Fruit fly (Drosophila melanogaster) whole organism, embryonic: ENCODE results near the gene CG43407.

Experiments used
- CG10462 ChIP-seq: fragments of 200-800 bp; sonication (Bioruptor generic); optimal IDR thresholded peaks from 2 replicates; lab custom pipeline; 2016; ENCODE audit warnings: missing biosample characterization, missing genetic modification characterization
- CG11093 ChIP-seq: fragments of 200-800 bp; sonication (Bioruptor generic); IDR thresholded peaks from 3 replicates; pipeline ENCODE4 v1.3.6; 2022; ENCODE audit warnings: missing biosample characterization, missing genetic modification characterization
- CG11398 ChIP-seq: fragments of 200-800 bp; sonication (Bioruptor generic); optimal IDR thresholded peaks from 2 replicates; lab custom pipeline; 2016; ENCODE audit warnings: missing biosample characterization, missing genetic modification characterization
- CG11456 ChIP-seq: fragments of 200-800 bp; sonication (Bioruptor generic); IDR thresholded peaks from 3 replicates; pipeline ENCODE4 v1.3.6; 2022; ENCODE audit warnings: missing biosample characterization, missing genetic modification characterization
- CG11504 ChIP-seq: fragments of 200-800 bp; sonication (Bioruptor generic); optimal IDR thresholded peaks from 3 replicates; lab custom pipeline; 2019; ENCODE audit warnings: missing biosample characterization, mild to moderate bottlenecking, missing genetic modification characterization, moderate library complexity
- CG12659 ChIP-seq: fragments of 200-800 bp; sonication (Bioruptor generic); optimal IDR thresholded peaks from 3 replicates; lab custom pipeline; 2017; ENCODE audit warnings: mild to moderate bottlenecking, missing biosample characterization, missing genetic modification reagents, missing genetic modification characterization
- CG12744 ChIP-seq: fragments of 200-800 bp; sonication (Bioruptor generic); optimal IDR thresholded peaks from 2 replicates; lab custom pipeline; 2016; ENCODE audit warnings: missing biosample characterization, missing genetic modification characterization
- CG15269 ChIP-seq: fragments of 200-800 bp; sonication (Bioruptor generic); optimal IDR thresholded peaks from 2 replicates; lab custom pipeline; 2018; ENCODE audit warnings: missing biosample characterization, mild to moderate bottlenecking, missing genetic modification characterization, moderate library complexity
- CG15479 ChIP-seq: fragments of 200-800 bp; sonication (Bioruptor generic); optimal IDR thresholded peaks from 3 replicates; lab custom pipeline; 2019; ENCODE audit warnings: missing biosample characterization, mild to moderate bottlenecking, missing genetic modification characterization, moderate library complexity
- CG15696 ChIP-seq: fragments of 200-800 bp; sonication (Bioruptor generic); optimal IDR thresholded peaks from 2 replicates; lab custom pipeline; 2019; ENCODE audit warnings: missing biosample characterization, mild to moderate bottlenecking, missing genetic modification characterization, moderate library complexity
- CG18262 ChIP-seq: fragments of 200-800 bp; optimal IDR thresholded peaks from 3 replicates; lab custom pipeline; 2019; ENCODE audit warnings: missing biosample characterization, mild to moderate bottlenecking, missing genetic modification characterization, moderate library complexity
- CG18764 ChIP-seq: fragments of 200-800 bp; sonication (Bioruptor generic); optimal IDR thresholded peaks from 3 replicates; lab custom pipeline; 2016; ENCODE audit warnings: missing biosample characterization, missing genetic modification characterization
- CG30403 ChIP-seq: fragments of 200-800 bp; sonication (Bioruptor generic); optimal IDR thresholded peaks from 3 replicates; lab custom pipeline; 2016; ENCODE audit warnings: missing biosample characterization, missing genetic modification characterization
- CG3281 ChIP-seq: fragments of 200-800 bp; sonication (Bioruptor generic); optimal IDR thresholded peaks from 3 replicates; lab custom pipeline; 2017; ENCODE audit warnings: missing biosample characterization, mild to moderate bottlenecking, missing genetic modification characterization
- CG33557 ChIP-seq: fragments of 200-800 bp; sonication (Bioruptor generic); optimal IDR thresholded peaks from 2 replicates; lab custom pipeline; 2019; ENCODE audit warnings: missing biosample characterization, mild to moderate bottlenecking, missing genetic modification characterization, moderate library complexity
- CG4617 ChIP-seq: fragments of 200-800 bp; sonication (Bioruptor generic); optimal IDR thresholded peaks from 3 replicates; lab custom pipeline; 2016; ENCODE audit warnings: missing biosample characterization, missing genetic modification characterization, borderline replicate concordance
- CG6254 ChIP-seq: fragments of 200-800 bp; sonication (Bioruptor generic); optimal IDR thresholded peaks from 3 replicates; lab custom pipeline; 2017; ENCODE audit warnings: mild to moderate bottlenecking, missing biosample characterization, missing genetic modification reagents, missing genetic modification characterization
- CG6683 ChIP-seq: fragments of 200-800 bp; sonication (Bioruptor generic); optimal IDR thresholded peaks from 2 replicates; lab custom pipeline; 2017; ENCODE audit warnings: missing biosample characterization, mild to moderate bottlenecking, missing genetic modification characterization, missing genetic modification reagents
- CG8924 ChIP-seq: fragments of 200-800 bp; optimal IDR thresholded peaks from 3 replicates; lab custom pipeline; 2019; ENCODE audit warnings: missing biosample characterization, mild to moderate bottlenecking, missing genetic modification characterization, moderate library complexity
- CG8944 ChIP-seq: fragments of 200-800 bp; sonication (Bioruptor generic); optimal IDR thresholded peaks from 3 replicates; lab custom pipeline; 2016; ENCODE audit warnings: missing biosample characterization, missing genetic modification characterization
- CG9437 ChIP-seq: fragments of 200-800 bp; sonication (Bioruptor generic); optimal IDR thresholded peaks from 2 replicates; lab custom pipeline; 2018; ENCODE audit warnings: missing biosample characterization, mild to moderate bottlenecking, missing genetic modification characterization
- CoRest ChIP-seq: fragments of 200-800 bp; sonication (Bioruptor generic); optimal IDR thresholded peaks from 3 replicates; lab custom pipeline; 2018; ENCODE audit warnings: missing biosample characterization, mild to moderate bottlenecking, missing genetic modification characterization, moderate library complexity
- E2f2 ChIP-seq: fragments of 200-800 bp; sonication (Bioruptor generic); IDR thresholded peaks from 2 replicates; pipeline ENCODE4 v1.3.6; 2022; ENCODE audit warnings: missing biosample characterization, missing genetic modification characterization
- Hsf ChIP-seq: fragments of 200-800 bp; sonication (Bioruptor generic); optimal IDR thresholded peaks from 3 replicates; lab custom pipeline; 2016; ENCODE audit warnings: missing biosample characterization, missing genetic modification characterization
- Mes4 ChIP-seq: fragments of 200-800 bp; sonication (Bioruptor generic); optimal IDR thresholded peaks from 2 replicates; lab custom pipeline; 2016; ENCODE audit warnings: missing biosample characterization, missing genetic modification characterization
- Ptx1 ChIP-seq: fragments of 200-800 bp; sonication (Bioruptor generic); IDR thresholded peaks from 2 replicates; pipeline ENCODE4 v1.3.6; 2022; ENCODE audit warnings: missing biosample characterization, missing genetic modification characterization
- Spps ChIP-seq: fragments of 200-800 bp; sonication (Bioruptor generic); optimal IDR thresholded peaks from 2 replicates; lab custom pipeline; 2018; ENCODE audit warnings: missing biosample characterization, mild to moderate bottlenecking, missing genetic modification characterization
- aop ChIP-seq: fragments of 200-800 bp; sonication (Bioruptor generic); IDR thresholded peaks from 2 replicates; pipeline ENCODE4 v1.3.6; 2022; ENCODE audit warnings: missing biosample characterization, missing genetic modification characterization
- ase ChIP-seq: fragments of 200-800 bp; sonication (Bioruptor generic); IDR thresholded peaks from 3 replicates; pipeline ENCODE4 v1.3.6; 2022; ENCODE audit warnings: missing biosample characterization, missing genetic modification characterization
- bsh ChIP-seq, 2 experiments: fragments of 200-800 bp; sonication (Bioruptor generic); optimal IDR thresholded peaks; 2 replicates each; lab custom pipeline; 2017 to 2018; ENCODE audit warnings: mild to moderate bottlenecking in 2 of 2, missing biosample characterization in 2 of 2, missing genetic modification characterization in 2 of 2, moderate library complexity in 1 of 2
- chn ChIP-seq: fragments of 200-800 bp; sonication (Bioruptor generic); optimal IDR thresholded peaks from 2 replicates; lab custom pipeline; 2016; ENCODE audit warnings: missing biosample characterization, missing genetic modification characterization
- disco-r ChIP-seq: fragments of 200-800 bp; sonication (Bioruptor generic); optimal IDR thresholded peaks from 2 replicates; lab custom pipeline; 2016; ENCODE audit warnings: missing biosample characterization, missing genetic modification characterization
- esg ChIP-seq: fragments of 200-800 bp; sonication (Bioruptor generic); conservative IDR thresholded peaks from 2 replicates; pipeline ENCODE4 v1.3.6; 2022; ENCODE audit warnings: missing biosample characterization, missing genetic modification characterization
- exex ChIP-seq: fragments of 200-800 bp; sonication (Bioruptor generic); optimal IDR thresholded peaks from 4 replicates; lab custom pipeline; 2018; ENCODE audit warnings: missing biosample characterization, mild to moderate bottlenecking, missing genetic modification characterization, moderate library complexity
- gcm ChIP-seq: fragments of 200-800 bp; sonication (Bioruptor generic); optimal IDR thresholded peaks from 2 replicates; lab custom pipeline; 2019; ENCODE audit warnings: missing biosample characterization, mild to moderate bottlenecking, missing genetic modification characterization, moderate library complexity
- nerfin-1 ChIP-seq: fragments of 200-800 bp; sonication (Bioruptor generic); optimal IDR thresholded peaks from 3 replicates; lab custom pipeline; 2019; ENCODE audit warnings: missing biosample characterization, mild to moderate bottlenecking, missing genetic modification characterization, moderate library complexity
- nerfin-2 ChIP-seq: fragments of 200-800 bp; sonication (Bioruptor generic); IDR thresholded peaks from 2 replicates; pipeline ENCODE4 v1.3.6; 2022; ENCODE audit warnings: missing biosample characterization, missing genetic modification characterization; ENCODE audit not compliant: partially characterized antibody
- peb ChIP-seq: fragments of 200-800 bp; sonication (Bioruptor generic); IDR thresholded peaks from 2 replicates; pipeline ENCODE4 v1.3.6; 2022; ENCODE audit warnings: missing biosample characterization, missing genetic modification characterization
- pfk ChIP-seq: fragments of 200-800 bp; sonication (Bioruptor generic); optimal IDR thresholded peaks from 2 replicates; lab custom pipeline; 2018; ENCODE audit warnings: missing biosample characterization, mild to moderate bottlenecking, missing genetic modification characterization, moderate library complexity
- pum ChIP-seq: fragments of 200-800 bp; sonication (Bioruptor generic); optimal IDR thresholded peaks from 2 replicates; lab custom pipeline; 2016; ENCODE audit warnings: missing biosample characterization, missing genetic modification characterization
- repo ChIP-seq: fragments of 200-800 bp; sonication (Bioruptor generic); optimal IDR thresholded peaks from 2 replicates; lab custom pipeline; 2016; ENCODE audit warnings: missing biosample characterization, missing genetic modification characterization
- sens ChIP-seq: fragments of 200-800 bp; sonication (Bioruptor generic); peaks from one replicate; lab custom pipeline; 2016; ENCODE audit warnings: missing biosample characterization, missing genetic modification characterization
- shn ChIP-seq: fragments of 200-800 bp; sonication (Bioruptor generic); optimal IDR thresholded peaks from 3 replicates; lab custom pipeline; 2016; ENCODE audit warnings: missing biosample characterization, missing genetic modification characterization
- slou ChIP-seq: fragments of 200-800 bp; sonication (Bioruptor generic); optimal IDR thresholded peaks from 3 replicates; lab custom pipeline; 2016; ENCODE audit warnings: missing biosample characterization, missing genetic modification characterization
- tin ChIP-seq: fragments of 200-800 bp; sonication (Bioruptor generic); optimal IDR thresholded peaks from 3 replicates; lab custom pipeline; 2016; ENCODE audit warnings: missing biosample characterization, missing genetic modification characterization
- trem ChIP-seq: fragments of 200-800 bp; optimal IDR thresholded peaks from 3 replicates; lab custom pipeline; 2019; ENCODE audit warnings: missing biosample characterization, mild to moderate bottlenecking, missing genetic modification characterization, moderate library complexity
- twi ChIP-seq: fragments of 200-800 bp; optimal IDR thresholded peaks from 2 replicates; lab custom pipeline; 2019; ENCODE audit warnings: missing biosample characterization, mild to moderate bottlenecking, missing genetic modification characterization, moderate library complexity
- tx ChIP-seq: fragments of 200-800 bp; sonication (Bioruptor generic); optimal IDR thresholded peaks from 2 replicates; lab custom pipeline; 2016; ENCODE audit warnings: missing biosample characterization, missing genetic modification characterization
- z ChIP-seq: fragments of 200-800 bp; sonication (Bioruptor generic); IDR thresholded peaks from 3 replicates; pipeline ENCODE4 v1.3.6; 2022; ENCODE audit warnings: missing biosample characterization, missing genetic modification characterization

The CG43407 gene

DNA sequence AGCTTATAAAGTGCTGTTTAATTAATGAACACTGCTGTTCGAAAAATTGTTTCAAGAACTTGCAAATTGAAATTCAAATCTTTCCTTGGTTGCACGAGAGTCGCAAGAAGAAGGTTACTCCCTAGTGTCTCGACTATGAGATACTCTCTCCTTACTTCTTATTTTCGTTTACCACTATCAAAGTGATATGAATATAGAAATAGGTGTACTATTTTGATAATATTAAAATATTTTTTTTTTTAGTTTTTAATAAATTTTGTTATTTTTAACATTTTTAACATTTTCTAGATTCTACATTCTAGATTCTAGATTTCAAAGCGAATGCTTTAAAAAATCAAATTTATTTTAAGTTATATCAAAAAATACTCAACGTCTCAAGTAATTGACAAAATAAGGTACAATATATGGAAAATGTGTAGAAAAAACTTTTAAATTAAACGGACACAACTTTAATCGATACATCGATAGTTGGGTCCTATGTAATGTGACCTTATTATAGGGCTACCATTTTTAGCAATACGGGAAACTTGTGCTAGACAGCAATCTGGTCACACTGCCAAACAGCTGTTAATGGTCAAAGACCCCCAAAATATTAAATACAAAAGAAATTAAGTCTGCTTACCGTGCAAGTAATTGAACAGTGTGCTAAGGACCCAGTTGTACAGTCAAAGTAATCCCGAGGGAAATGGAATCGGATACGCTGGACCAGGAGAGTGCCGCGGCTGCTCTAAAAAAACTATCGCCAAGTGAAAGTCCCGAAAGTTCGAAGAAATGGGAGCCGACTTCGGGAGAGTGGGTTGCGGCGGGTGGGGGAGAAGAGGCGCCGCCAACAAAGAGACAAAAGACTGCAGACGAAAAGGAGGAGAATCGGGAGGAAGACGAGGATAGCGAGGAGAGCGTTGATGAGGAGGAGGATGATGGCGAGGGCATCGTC, 39.2 kb upstream of the CG43407 start, which contains the start of gene MESR6 (continued):
- TF ChIP-seq chn (GFP tag; lab: Kevin White, UChicago) (no peak), CG3281 (GFP tag; lab: Kevin White, UChicago) (peak; percentile 47), CG18262 (tag; lab: Kevin White, UChicago) (peak; percentile 40), CG9437 (GFP tag; lab: Kevin White, UChicago) (peak; percentile 27), CG11456 (GFP tag; lab: Robert Waterston, UW) (0 out of 3 replicates have a peak, but pooled peaks have one; percentile 65), sens (GFP tag; lab: Kevin White, UChicago) (peak; percentile 23), z (GFP tag; lab: Robert Waterston, UW) (no peak), CG11093 (GFP tag; lab: Robert Waterston, UW) (no peak), trem (tag; lab: Kevin White, UChicago) (peak; percentile 75), Hsf (GFP tag; lab: Kevin White, UChicago) (no peak), exex (tag; lab: Kevin White, UChicago) (no peak), CG6683 (GFP tag; lab: Kevin White, UChicago) (no peak), bsh (GFP tag; optimal IDR thresholded peaks at IDR 0.05; lab: Kevin White, UChicago) (no peak), disco-r (no peak), Spps (tag; lab: Kevin White, UChicago) (no peak), CG15479 (no peak), Mes4 (GFP tag; lab: Kevin White, UChicago) (no peak), CG6254 (GFP tag; lab: Kevin White, UChicago) (no peak), nerfin-1 (tag; lab: Kevin White, UChicago) (no peak), CoRest (tag; lab: Kevin White, UChicago) (peak; percentile 47), CG33557 (GFP tag; lab: Kevin White, UChicago) (no peak), CG15696 (tag; lab: Kevin White, UChicago) (no peak), slou (GFP tag; lab: Kevin White, UChicago) (no peak), CG30403 (GFP tag; lab: Kevin White, UChicago) (peak; percentile 31), esg (GFP tag; lab: Robert Waterston, UW) (no peak), gcm (no peak), nerfin-2 (no peak), shn (GFP tag; lab: Kevin White, UChicago) (no peak), Ptx1 (GFP tag; lab: Robert Waterston, UW) (no peak), CG11504 (peak; percentile 52), CG15269 (peak; percentile 59), twi (peak; percentile 12), CG12659 (GFP tag; lab: Kevin White, UChicago) (peak; percentile 61), repo (GFP tag; lab: Kevin White, UChicago) (no peak), CG12744 (GFP tag; lab: Kevin White, UChicago) (no peak), peb (GFP tag; lab: Robert Waterston, UW) (no peak), tx (GFP tag; lab: Kevin White, UChicago) (no peak), E2f2 (GFP tag; lab: Robert Waterston, UW) (peak; percentile 58; the same call in 1 of the 2 replicates), tin (no peak), CG10462 (GFP tag; lab: Kevin White, UChicago) (no peak), CG18764 (GFP tag; lab: Kevin White, UChicago) (no peak), CG11398 (GFP tag; lab: Kevin White, UChicago) (no peak), ase (no peak), pum (no peak), CG8924 (peak; percentile 39), aop (no peak), pfk (GFP tag; lab: Kevin White, UChicago) (no peak), CG4617 (peak; percentile 42), CG8944 (GFP tag; lab: Kevin White, UChicago) (no peak)
